Fruit fly (Drosophila melanogaster) whole organism, prepupa: ENCODE data around the gene Rga.

Experiments used
- CG10631 ChIP-seq: fragments of 200-800 bp; sonication (Bioruptor generic); optimal IDR thresholded peaks from 2 replicates; lab custom pipeline; 2016; ENCODE audit warnings: missing biosample characterization, missing genetic modification characterization
- CG10669 ChIP-seq: fragments of 200-800 bp; sonication (Bioruptor generic); optimal IDR thresholded peaks from 3 replicates; lab custom pipeline; 2018; ENCODE audit warnings: missing biosample characterization, mild to moderate bottlenecking, missing genetic modification characterization, moderate library complexity
- CG11762 ChIP-seq: fragments of 200-800 bp; sonication (Bioruptor generic); optimal IDR thresholded peaks from 3 replicates; lab custom pipeline; 2016; ENCODE audit warnings: missing biosample characterization, missing genetic modification characterization; ENCODE audit not compliant: insufficient read depth
- CG11902 ChIP-seq: fragments of 200-800 bp; sonication (Bioruptor generic); optimal IDR thresholded peaks from 3 replicates; lab custom pipeline; 2016; ENCODE audit warnings: missing biosample characterization, missing genetic modification characterization
- CG15336 ChIP-seq: fragments of 200-800 bp; sonication (Bioruptor generic); IDR thresholded peaks from 2 replicates; pipeline ENCODE4 v1.3.6; 2022; ENCODE audit warnings: missing biosample characterization, missing genetic modification characterization
- CG1621 ChIP-seq: fragments of 200-800 bp; sonication (Bioruptor generic); optimal IDR thresholded peaks from 3 replicates; lab custom pipeline; 2018; ENCODE audit warnings: missing biosample characterization, mild to moderate bottlenecking, missing genetic modification characterization
- CG3032 ChIP-seq: fragments of 200-800 bp; optimal IDR thresholded peaks from 2 replicates; lab custom pipeline; 2019; ENCODE audit warnings: missing biosample characterization, mild to moderate bottlenecking, missing genetic modification characterization, moderate library complexity
- CG31627 ChIP-seq: fragments of 200-800 bp; sonication (Bioruptor generic); optimal IDR thresholded peaks from 3 replicates; lab custom pipeline; 2016; ENCODE audit warnings: missing biosample characterization, missing genetic modification characterization
- CG32006 ChIP-seq: fragments of 200-800 bp; sonication (Bioruptor generic); optimal IDR thresholded peaks from 3 replicates; lab custom pipeline; 2017; ENCODE audit warnings: missing biosample characterization, mild to moderate bottlenecking, missing genetic modification characterization
- CG34406 ChIP-seq: fragments of 200-800 bp; sonication (Bioruptor generic); optimal IDR thresholded peaks from 3 replicates; lab custom pipeline; 2016; ENCODE audit warnings: missing biosample characterization, missing genetic modification characterization
- CG3919 ChIP-seq: fragments of 200-800 bp; sonication (Bioruptor generic); optimal IDR thresholded peaks from 3 replicates; lab custom pipeline; 2016; ENCODE audit warnings: missing biosample characterization, missing genetic modification characterization
- CG4318 ChIP-seq: fragments of 200-800 bp; sonication (Bioruptor generic); optimal IDR thresholded peaks from 3 replicates; lab custom pipeline; 2017; ENCODE audit warnings: missing biosample characterization, mild to moderate bottlenecking, missing genetic modification characterization
- CG6163 ChIP-seq: fragments of 200-800 bp; sonication (Bioruptor generic); IDR thresholded peaks from 3 replicates; pipeline ENCODE4 v1.3.6; 2022; ENCODE audit warnings: missing biosample characterization, missing genetic modification characterization
- CG6276 ChIP-seq: fragments of 200-800 bp; sonication (Bioruptor generic); optimal IDR thresholded peaks from 2 replicates; lab custom pipeline; 2017; ENCODE audit warnings: missing biosample characterization, mild to moderate bottlenecking, missing genetic modification characterization
- CG6808 ChIP-seq: fragments of 200-800 bp; sonication (Bioruptor generic); optimal IDR thresholded peaks from 3 replicates; lab custom pipeline; 2017; ENCODE audit warnings: missing biosample characterization, missing genetic modification characterization, mild to moderate bottlenecking, moderate library complexity, missing genetic modification reagents
- CG7368 ChIP-seq: fragments of 200-800 bp; sonication (Bioruptor generic); optimal IDR thresholded peaks from 3 replicates; lab custom pipeline; 2016; ENCODE audit warnings: missing biosample characterization, missing genetic modification characterization
- CG8119 ChIP-seq: fragments of 200-800 bp; sonication (Bioruptor generic); IDR thresholded peaks from 3 replicates; pipeline ENCODE4 v1.3.6; 2022; ENCODE audit warnings: missing biosample characterization, missing genetic modification characterization
- CG8632 ChIP-seq: fragments of 200-800 bp; sonication (Bioruptor generic); optimal IDR thresholded peaks from 3 replicates; lab custom pipeline; 2016; ENCODE audit warnings: missing biosample characterization, missing genetic modification characterization
- CG9139 ChIP-seq: fragments of 200-800 bp; sonication (Bioruptor generic); optimal IDR thresholded peaks from 3 replicates; lab custom pipeline; 2017; ENCODE audit warnings: missing biosample characterization, mild to moderate bottlenecking, missing genetic modification characterization
- Eip75B ChIP-seq: fragments of 200-800 bp; sonication (Bioruptor generic); optimal IDR thresholded peaks from 3 replicates; lab custom pipeline; 2016; ENCODE audit warnings: missing biosample characterization, missing genetic modification characterization
- Ets96B ChIP-seq: fragments of 200-800 bp; optimal IDR thresholded peaks from 2 replicates; lab custom pipeline; 2019; ENCODE audit warnings: missing biosample characterization, mild to moderate bottlenecking, missing genetic modification characterization, moderate library complexity
- Hr38 ChIP-seq: sonication (Bioruptor generic); optimal IDR thresholded peaks from 2 replicates; lab custom pipeline; 2016; ENCODE audit warnings: missing biosample characterization, missing genetic modification characterization
- Hr39 ChIP-seq: fragments of 200-800 bp; sonication (Bioruptor generic); optimal IDR thresholded peaks from 2 replicates; lab custom pipeline; 2016; ENCODE audit warnings: missing biosample characterization, missing genetic modification characterization
- Lpt ChIP-seq: fragments of 200-800 bp; sonication (Bioruptor generic); optimal IDR thresholded peaks from 3 replicates; lab custom pipeline; 2016; ENCODE audit warnings: missing biosample characterization, missing genetic modification characterization
- Sox102F ChIP-seq: fragments of 200-800 bp; sonication (Bioruptor generic); optimal IDR thresholded peaks from 2 replicates; lab custom pipeline; 2016; ENCODE audit warnings: missing biosample characterization, mild to moderate bottlenecking, missing genetic modification characterization
- achi ChIP-seq: fragments of 200-800 bp; sonication (Bioruptor generic); optimal IDR thresholded peaks from 3 replicates; lab custom pipeline; 2016; ENCODE audit warnings: missing biosample characterization, missing genetic modification characterization
- acj6 ChIP-seq: fragments of 200-800 bp; sonication (Bioruptor generic); optimal IDR thresholded peaks from 3 replicates; lab custom pipeline; 2016; ENCODE audit warnings: missing biosample characterization, missing genetic modification characterization
- cyc ChIP-seq: fragments of 200-800 bp; sonication (Bioruptor generic); optimal IDR thresholded peaks from 3 replicates; lab custom pipeline; 2016; ENCODE audit warnings: missing biosample characterization, missing genetic modification characterization
- esn ChIP-seq: fragments of 200-800 bp; sonication (Bioruptor generic); optimal IDR thresholded peaks from 2 replicates; lab custom pipeline; 2016; ENCODE audit warnings: missing biosample characterization, mild to moderate bottlenecking, missing genetic modification characterization, moderate library complexity
- fd85E ChIP-seq: fragments of 200-800 bp; sonication (Bioruptor generic); optimal IDR thresholded peaks from 3 replicates; lab custom pipeline; 2016; ENCODE audit warnings: missing biosample characterization, missing genetic modification characterization
- fkh ChIP-seq: fragments of 200-800 bp; sonication (Bioruptor generic); optimal IDR thresholded peaks from 3 replicates; lab custom pipeline; 2017; ENCODE audit warnings: missing biosample characterization, mild to moderate bottlenecking, missing genetic modification characterization, moderate library complexity
- lz ChIP-seq: fragments of 200-800 bp; sonication (Bioruptor generic); optimal IDR thresholded peaks from 3 replicates; lab custom pipeline; 2016; ENCODE audit warnings: missing biosample characterization, missing genetic modification characterization
- net ChIP-seq: fragments of 200-800 bp; sonication (Bioruptor generic); optimal IDR thresholded peaks from 3 replicates; lab custom pipeline; 2016; ENCODE audit warnings: missing biosample characterization, missing genetic modification characterization
- salr ChIP-seq, 2 experiments: fragments of 200-800 bp; sonication (Bioruptor generic); optimal IDR thresholded peaks; 3 replicates each; lab custom pipeline; 2016 to 2018; ENCODE audit warnings: missing biosample characterization in 2 of 2, missing genetic modification characterization in 2 of 2, mild to moderate bottlenecking in 1 of 2
- ss ChIP-seq, 2 experiments: fragments of 200-800 bp; sonication (Bioruptor generic); optimal IDR thresholded peaks; 2 replicates in 1 of 2; 3 replicates in 1 of 2; lab custom pipeline; 2017 to 2018; ENCODE audit warnings: mild to moderate bottlenecking in 2 of 2, missing biosample characterization in 2 of 2, missing genetic modification characterization in 2 of 2, moderate library complexity in 1 of 2
- svp ChIP-seq: fragments of 200-800 bp; sonication (Bioruptor generic); peaks from one replicate; lab custom pipeline; 2016; ENCODE audit warnings: missing biosample characterization, missing genetic modification characterization
- topi ChIP-seq: fragments of 200-800 bp; sonication (Bioruptor generic); optimal IDR thresholded peaks from 3 replicates; lab custom pipeline; 2016; ENCODE audit warnings: missing biosample characterization, missing genetic modification characterization
- vri ChIP-seq: fragments of 200-800 bp; sonication (Bioruptor generic); optimal IDR thresholded peaks from 3 replicates; lab custom pipeline; 2016; ENCODE audit warnings: missing biosample characterization, mild to moderate bottlenecking, missing genetic modification characterization

The Rga gene

DNA sequence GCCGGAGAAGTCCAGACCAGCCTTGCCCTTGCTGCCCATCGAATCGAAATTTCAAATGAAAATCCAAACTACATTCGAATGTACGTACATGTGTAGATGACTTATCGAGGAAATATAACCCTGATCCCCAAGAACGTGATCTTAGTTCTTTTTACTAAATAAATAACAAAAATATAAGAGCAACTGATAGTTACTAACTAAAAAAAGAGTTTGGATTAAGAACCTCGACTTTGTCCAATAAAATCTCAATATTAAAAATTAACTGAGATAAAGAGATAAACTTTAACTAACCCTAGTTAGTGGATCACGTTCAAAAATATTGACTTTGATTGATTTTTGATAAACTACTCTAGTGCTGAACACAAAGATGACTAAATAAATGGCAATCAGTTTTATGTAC lies 22.6 kb upstream of the Rga start, which contains the start of gene CG31546:
CG31546 (minus strand) TSS at position 101 of the 400 bp plus-strand sequence.
- TF ChIP-seq svp (GFP tag; lab: Kevin White, UChicago) (no peak), CG1621 (tag; lab: Kevin White, UChicago) (no peak), CG6163 (GFP tag; lab: Robert Waterston, UW) (no peak), CG10631 (GFP tag; lab: Kevin White, UChicago) (no peak), salr (GFP tag; optimal IDR thresholded peaks at IDR 0.05; lab: Kevin White, UChicago) (no peak), acj6 (GFP tag; lab: Kevin White, UChicago) (no peak), CG6808 (GFP tag; lab: Kevin White, UChicago) (no peak), net (no peak), vri (GFP tag; lab: Kevin White, UChicago) (no peak), CG15336 (no peak), lz (GFP tag; lab: Kevin White, UChicago) (no peak), CG11902 (GFP tag; lab: Kevin White, UChicago) (no peak), CG32006 (no peak), Eip75B (GFP tag; lab: Kevin White, UChicago) (no peak)

DNA sequence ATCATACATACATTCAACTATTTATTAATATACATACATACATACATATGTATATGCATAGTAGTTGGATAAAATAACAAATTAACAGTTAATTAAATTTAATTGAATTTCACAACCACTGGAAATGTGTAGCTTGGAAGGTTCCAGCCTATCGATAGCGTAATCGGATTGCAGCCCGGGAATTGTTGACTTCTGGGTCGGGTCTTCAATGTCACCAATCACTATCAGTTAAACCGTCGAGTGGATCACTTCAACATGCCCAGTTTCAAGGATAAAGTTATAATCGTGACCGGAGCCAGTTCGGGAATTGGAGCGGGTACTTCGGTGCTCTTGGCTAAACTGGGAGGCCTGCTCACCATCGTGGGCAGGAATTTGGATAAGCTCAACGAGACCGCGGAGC lies 20.5 kb upstream of the Rga start, which contains the start of gene CG12171:
CG12171 (plus strand) TSS at position 191 of the 400 bp plus-strand sequence.
- no peak for TF ChIP-seq CG15336
- peak; percentile 98 for TF ChIP-seq svp (GFP tag; lab: Kevin White, UChicago)
- peak; percentile 8 for TF ChIP-seq esn (GFP tag; lab: Kevin White, UChicago)
- no peak for TF ChIP-seq CG8119 (GFP tag; lab: Robert Waterston, UW)
- no peak for TF ChIP-seq CG3032
- TF ChIP-seq, all 60 proteins: peak for 2

DNA sequence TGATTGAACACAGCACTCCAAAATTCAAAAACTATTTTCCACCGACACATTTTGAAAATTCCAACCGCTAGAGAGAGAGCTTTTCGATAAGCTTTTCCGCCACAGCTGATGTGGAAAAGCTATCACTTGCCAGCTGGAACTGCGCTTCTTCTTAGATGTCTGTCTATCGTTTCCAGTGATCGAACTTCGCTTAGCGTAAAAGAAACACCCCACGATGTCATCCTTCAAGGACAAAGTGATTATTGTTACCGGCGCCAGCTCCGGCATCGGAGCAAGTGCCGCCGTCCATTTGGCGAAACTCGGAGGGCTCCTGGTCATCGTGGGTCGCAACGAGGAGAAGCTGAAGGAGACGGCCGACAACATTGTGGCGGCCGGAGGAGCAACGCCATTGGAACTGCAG lies 19.3 kb upstream of the Rga start, which contains the start of gene CG31549:
CG31549 (plus strand) TSS at position 11 of the 400 bp plus-strand sequence.
- TF ChIP-seq CG34406 (no peak), fd85E (GFP tag; lab: Kevin White, UChicago) (no peak), CG10631 (GFP tag; lab: Kevin White, UChicago) (no peak), CG1621 (tag; lab: Kevin White, UChicago) (no peak)

DNA sequence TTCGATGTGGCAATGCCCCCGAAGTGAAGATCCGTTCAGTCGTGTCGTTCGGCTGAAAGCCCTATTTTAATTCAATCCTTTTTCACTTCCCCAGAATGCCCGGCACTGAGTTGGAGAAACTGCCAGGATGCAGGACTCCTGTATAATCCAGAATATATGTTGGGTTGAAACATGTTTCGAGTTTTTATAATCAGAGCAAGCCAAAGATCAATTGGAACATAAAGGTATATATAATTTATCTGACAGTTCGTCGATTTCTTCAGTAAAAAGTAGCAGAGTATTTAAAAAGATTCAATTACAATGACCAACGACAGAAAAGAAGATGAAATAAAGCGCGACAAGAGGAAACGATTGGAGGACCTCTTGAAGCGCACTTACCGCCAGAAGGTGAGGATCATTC lies 14.6 kb upstream of the Rga start, which contains the start of gene CG31551:
CG31551 (plus strand) TSS at position 301 of the 400 bp plus-strand sequence.
- TF ChIP-seq ss (GFP tag; optimal IDR thresholded peaks at IDR 0.05; lab: Kevin White, UChicago) (no peak), CG3032 (no peak), CG6808 (GFP tag; lab: Kevin White, UChicago) (no peak), vri (GFP tag; lab: Kevin White, UChicago) (no peak), CG9139 (GFP tag; lab: Kevin White, UChicago) (no peak), CG4318 (GFP tag; lab: Kevin White, UChicago) (no peak), CG7368 (GFP tag; lab: Kevin White, UChicago) (no peak), achi (GFP tag; lab: Kevin White, UChicago) (no peak), CG32006 (no peak)
- TF ChIP-seq, all 60 proteins: peak for 0

- TF ChIP-seq Sox102F (GFP tag; lab: Kevin White, UChicago) (peak; percentile 89), CG8119 (GFP tag; lab: Robert Waterston, UW) (no peak), CG31627 (peak; percentile 80), CG6276 (GFP tag; lab: Kevin White, UChicago) (no peak), CG10669 (GFP tag; lab: Kevin White, UChicago) (no peak), Eip75B (GFP tag; lab: Kevin White, UChicago) (no peak), Hr39 (GFP tag; lab: Kevin White, UChicago) (no peak), achi (GFP tag; lab: Kevin White, UChicago) (peak; percentile 100), ss (GFP tag; optimal IDR thresholded peaks at IDR 0.05; lab: Kevin White, UChicago) (peak; percentile 54 to 90), Hr38 (GFP tag; lab: Kevin White, UChicago) (no peak), Ets96B (tag; lab: Kevin White, UChicago) (peak; percentile 49), CG15336 (no peak), CG10631 (GFP tag; lab: Kevin White, UChicago) (no peak), CG34406 (peak; percentile 83), Lpt (no peak), svp (GFP tag; lab: Kevin White, UChicago) (peak; percentile 86), CG11902 (GFP tag; lab: Kevin White, UChicago) (peak; percentile 48), cyc (peak; percentile 83), net (peak; percentile 93), CG11762 (GFP tag; lab: Kevin White, UChicago) (peak; percentile 67), CG6808 (GFP tag; lab: Kevin White, UChicago) (peak; percentile 83), CG3919 (GFP tag; lab: Kevin White, UChicago) (peak; percentile 94), lz (GFP tag; lab: Kevin White, UChicago) (peak; percentile 91), topi (peak; percentile 79), CG8632 (GFP tag; lab: Kevin White, UChicago) (peak; percentile 60), CG4318 (GFP tag; lab: Kevin White, UChicago) (no peak), CG1621 (tag; lab: Kevin White, UChicago) (peak; percentile 83), fkh (GFP tag; lab: Kevin White, UChicago) (peak; percentile 82)
Measured at dm6 chr3R:5624115-5624878, 11.4 kb upstream of the Rga start, which contains the start of the genes Dph4, Spec2 and RpL13A. Gene Dph4 (minus strand): TSS chr3R:5624125. Gene Spec2 (minus strand): TSS chr3R:5624125. Gene RpL13A (plus strand): TSS chr3R:5624474.
